Fruit fly (Drosophila melanogaster): Measurements from ENCODE around the gene Alg13.

Alg13 gene

dm6 chr3R:29130902-29131621, 7.3 kb downstream of the Alg13 start, which contains the start of the genes dgt6 and Vha100-1 (continued):
- no peak for TF ChIP-seq CG5245 (GFP tag; optimal IDR thresholded peaks at IDR 0.05)
- TF ChIP-seq salm (tag; optimal IDR thresholded peaks at IDR 0.05) = no peak
- peak; percentile 89 for TF ChIP-seq Aef1 (GFP tag; IDR thresholded peaks at IDR 0.05)
- no peak for TF ChIP-seq CG8478 (optimal IDR thresholded peaks at IDR 0.05)
- peak; percentile 77 for TF ChIP-seq pzg (GFP tag; optimal IDR thresholded peaks at IDR 0.05)
- TF ChIP-seq ssp (GFP tag; IDR thresholded peaks at IDR 0.05) = peak; percentile 87
- TF ChIP-seq CG10543 (GFP tag; optimal IDR thresholded peaks at IDR 0.05) = no peak
- peak; percentile 4 for TF ChIP-seq exex (tag; optimal IDR thresholded peaks at IDR 0.05)
- no peak for TF ChIP-seq CG8290 (GFP tag; optimal IDR thresholded peaks at IDR 0.05)
- TF ChIP-seq CG8290 (tag; optimal IDR thresholded peaks at IDR 0.05) = no peak
- no peak for TF ChIP-seq usp (GFP tag; optimal IDR thresholded peaks at IDR 0.05)
- TF ChIP-seq CG12155 (GFP tag; optimal IDR thresholded peaks at IDR 0.05) = peak; percentile 24
- peak; percentile 47 for TF ChIP-seq CG4424 (GFP tag; optimal IDR thresholded peaks at IDR 0.05)
- peak; percentile 69 for TF ChIP-seq MESR4 (GFP tag; optimal IDR thresholded peaks at IDR 0.05)
- TF ChIP-seq hb (GFP tag; IDR thresholded peaks at IDR 0.05; ENCODE audit: partially characterized antibody) = no peak
- no peak for TF ChIP-seq pnt (GFP tag; optimal IDR thresholded peaks at IDR 0.05)
- TF ChIP-seq yki (optimal IDR thresholded peaks at IDR 0.05) = no peak
- TF ChIP-seq Bgb (GFP tag; IDR thresholded peaks at IDR 0.05; ENCODE audit: partially characterized antibody) = no peak
- no peak for TF ChIP-seq CrebB (tag; optimal IDR thresholded peaks at IDR 0.05)
- no peak for TF ChIP-seq Eip74EF (GFP tag; optimal IDR thresholded peaks at IDR 0.05)
- TF ChIP-seq CG13287 (GFP tag; IDR thresholded peaks at IDR 0.05; ENCODE audit: partially characterized antibody) = peak; percentile 58; the same call in 1 of the 2 replicates
- peak; percentile 30; the same call in 1 of the 2 replicates for TF ChIP-seq Dref (GFP tag; IDR thresholded peaks at IDR 0.05)
- no peak for TF ChIP-seq gro (GFP tag; optimal IDR thresholded peaks at IDR 0.05)
- no peak for TF ChIP-seq Six4 (GFP tag; optimal IDR thresholded peaks at IDR 0.05)
- peak; percentile 95 for TF ChIP-seq onecut (GFP tag; IDR thresholded peaks at IDR 0.05)
- TF ChIP-seq CG1529 (GFP tag; optimal IDR thresholded peaks at IDR 0.05) = no peak
- no peak for TF ChIP-seq Side (GFP tag; optimal IDR thresholded peaks at IDR 0.05)
- no peak for TF ChIP-seq CG18262 (tag; optimal IDR thresholded peaks at IDR 0.05)
- TF ChIP-seq Gug (GFP tag; IDR thresholded peaks at IDR 0.05) = no peak
- TF ChIP-seq Bteb2 (GFP tag; optimal IDR thresholded peaks at IDR 0.05) = no peak
- peak; percentile 40; the same call in 1 of the 2 replicates for TF ChIP-seq Xrp1 (GFP tag; IDR thresholded peaks at IDR 0.05)
- TF ChIP-seq sob (GFP tag; IDR thresholded peaks at IDR 0.05) = peak; percentile 21; the same call in 1 of the 2 replicates
- TF ChIP-seq CG31388 (GFP tag; optimal IDR thresholded peaks at IDR 0.05) = no peak
- peak; percentile 39 for TF ChIP-seq nerfin-1 (tag; optimal IDR thresholded peaks at IDR 0.05)
- peak; percentile 35 for TF ChIP-seq ems (GFP tag; optimal IDR thresholded peaks at IDR 0.05)
- no peak for TF ChIP-seq CG2199 (GFP tag; IDR thresholded peaks at IDR 0.05)
- peak; percentile 83 for TF ChIP-seq trem (tag; optimal IDR thresholded peaks at IDR 0.05)
- peak; percentile 83 for TF ChIP-seq CG9797 (GFP tag; optimal IDR thresholded peaks at IDR 0.05)
- no peak for TF ChIP-seq CG17359 (tag; optimal IDR thresholded peaks at IDR 0.05)
- TF ChIP-seq zfh1 (GFP tag; IDR thresholded peaks at IDR 0.05) = no peak
- peak; percentile 52; the same call in 1 of the 2 replicates for TF ChIP-seq vvl (GFP tag; IDR thresholded peaks at IDR 0.05)
- no peak for TF ChIP-seq CG18619 (GFP tag; optimal IDR thresholded peaks at IDR 0.05)
- no peak for TF ChIP-seq CG6854 (GFP tag; optimal IDR thresholded peaks at IDR 0.05)
- TF ChIP-seq Dip3 (GFP tag; optimal IDR thresholded peaks at IDR 0.05) = no peak
- no peak for TF ChIP-seq CG11085 (GFP tag; IDR thresholded peaks at IDR 0.05)
- peak; percentile 84 for TF ChIP-seq gfzf (GFP tag; optimal IDR thresholded peaks at IDR 0.05)
- TF ChIP-seq crp (GFP tag; optimal IDR thresholded peaks at IDR 0.05) = peak in 1 of 2 experiments; percentile 9
- TF ChIP-seq stwl (tag; optimal IDR thresholded peaks at IDR 0.05) = peak; percentile 82
- peak in 1 of 2 experiments; percentile 61 for TF ChIP-seq Pdp1 (GFP tag; optimal IDR thresholded peaks at IDR 0.05)
- TF ChIP-seq CG11504 (tag; optimal IDR thresholded peaks at IDR 0.05) = no peak
